Worm (Caenorhabditis elegans) whole organism, L1 larva: Measurements from ENCODE around the gene F22F7.3.

Experiments
- C04F5.9 ChIP-seq: sonication (generic microtip); optimal IDR thresholded peaks from 2 replicates; lab custom pipeline; 2016; ENCODE audit warnings: missing genetic modification characterization, missing compliant biosample characterization
- C16A3.4 ChIP-seq: fragments of 150-350 bp; optimal IDR thresholded peaks from 2 replicates; lab custom pipeline; 2014; ENCODE audit warnings: missing biosample characterization, missing genetic modification characterization
- F16B12.6 ChIP-seq: fragments of 150-350 bp; optimal IDR thresholded peaks from 2 replicates; lab custom pipeline; 2014; ENCODE audit warnings: missing biosample characterization, missing genetic modification characterization
- Y116A8C.19 ChIP-seq: sonication (generic microtip); optimal IDR thresholded peaks from 2 replicates; lab custom pipeline; 2016; ENCODE audit warnings: missing compliant biosample characterization, missing genetic modification characterization, borderline replicate concordance
- ama-1 ChIP-seq: fragments of 150-350 bp; optimal IDR thresholded peaks from 2 replicates; lab custom pipeline; 2014
- blmp-1 ChIP-seq: fragments of 150-350 bp; optimal IDR thresholded peaks from 2 replicates; lab custom pipeline; 2014; ENCODE audit warnings: missing biosample characterization, missing genetic modification characterization
- ceh-63 ChIP-seq: fragments of 200-800 bp; sonication (Bioruptor generic); optimal IDR thresholded peaks from 2 replicates; lab custom pipeline; 2018; ENCODE audit warnings: mild to moderate bottlenecking, missing genetic modification characterization, missing compliant biosample characterization
- ceh-8 ChIP-seq: fragments of 200-800 bp; sonication (Bioruptor generic); optimal IDR thresholded peaks from 2 replicates; lab custom pipeline; 2018; ENCODE audit warnings: mild to moderate bottlenecking, missing genetic modification characterization, moderate library complexity, missing compliant biosample characterization
- ceh-90 ChIP-seq: sonication (generic microtip); optimal IDR thresholded peaks from 2 replicates; lab custom pipeline; 2016; ENCODE audit warnings: missing genetic modification characterization, missing compliant biosample characterization
- ces-1 ChIP-seq: fragments of 150-350 bp; optimal IDR thresholded peaks from 2 replicates; lab custom pipeline; 2014; ENCODE audit warnings: missing biosample characterization, missing genetic modification reagents, missing genetic modification characterization
- dpl-1 ChIP-seq, 3 experiments: fragments of 150-350 bp in 2 of 3; sonication (generic microtip) in 1 of 3; optimal IDR thresholded peaks; 2 replicates each; lab custom pipeline; 2014 to 2017; ENCODE audit warnings: missing biosample characterization in 3 of 3, missing genetic modification characterization in 3 of 3, missing genetic modification reagents in 3 of 3
- efl-1 ChIP-seq, 4 experiments: fragments of 150-350 bp; optimal IDR thresholded peaks in 3 of 4; peaks in 1 of 4; 1 replicate in 1 of 4; 2 replicates in 3 of 4; lab custom pipeline; 2014; ENCODE audit warnings: missing biosample characterization in 2 of 4, missing genetic modification characterization in 2 of 4, missing genetic modification reagents in 2 of 4
- egl-13 ChIP-seq: sonication (generic microtip); optimal IDR thresholded peaks from 2 replicates; lab custom pipeline; 2016; ENCODE audit warnings: missing genotype, missing genetic modification reagents, missing genetic modification characterization, missing compliant biosample characterization
- egl-27 ChIP-seq, 2 experiments: fragments of 150-350 bp in 1 of 2; sonication (generic microtip); optimal IDR thresholded peaks; 3 replicates each; lab custom pipeline; 2017 to 2018; ENCODE audit warnings: missing biosample characterization in 2 of 2, missing genetic modification characterization in 2 of 2, missing genetic modification reagents in 2 of 2
- ets-5 ChIP-seq: fragments of 200-800 bp; sonication (Bioruptor generic); IDR thresholded peaks from 2 replicates; pipeline ENCODE4 v1.3.6; 2022; ENCODE audit warnings: missing genetic modification characterization, missing compliant biosample characterization
- fkh-10 ChIP-seq: sonication (generic microtip); optimal IDR thresholded peaks from 2 replicates; lab custom pipeline; 2017; ENCODE audit warnings: missing biosample characterization, missing genetic modification reagents, missing genetic modification characterization
- fkh-4 ChIP-seq: sonication (generic microtip); optimal IDR thresholded peaks from 2 replicates; lab custom pipeline; 2016; ENCODE audit warnings: missing compliant biosample characterization, missing genetic modification characterization, borderline replicate concordance
- fkh-8 ChIP-seq: sonication (generic microtip); optimal IDR thresholded peaks from 2 replicates; lab custom pipeline; 2016; ENCODE audit warnings: mild to moderate bottlenecking, missing genetic modification characterization, missing compliant biosample characterization
- fos-1 ChIP-seq: fragments of 150-350 bp; optimal IDR thresholded peaks from 2 replicates; lab custom pipeline; 2014; ENCODE audit warnings: missing biosample characterization, missing genetic modification characterization
- hlh-17 ChIP-seq: fragments of 200-800 bp; sonication (Bioruptor generic); optimal IDR thresholded peaks from 2 replicates; lab custom pipeline; 2018; ENCODE audit warnings: missing genetic modification characterization, mild to moderate bottlenecking, missing compliant biosample characterization, moderate library complexity, borderline replicate concordance
- hpl-2 ChIP-seq: fragments of 150-350 bp; optimal IDR thresholded peaks from 2 replicates; lab custom pipeline; 2014; ENCODE audit warnings: missing biosample characterization, missing genetic modification reagents, missing genetic modification characterization
- irx-1 ChIP-seq: sonication (generic microtip); optimal IDR thresholded peaks from 2 replicates; lab custom pipeline; 2016; ENCODE audit warnings: missing genetic modification characterization, missing compliant biosample characterization
- lin-35 ChIP-seq, 2 experiments: fragments of 150-350 bp; optimal IDR thresholded peaks; 2 replicates each; lab custom pipeline; 2014; ENCODE audit warnings: missing biosample characterization in 2 of 2, missing genetic modification characterization in 2 of 2, missing genetic modification reagents in 2 of 2
- lin-39 ChIP-seq: fragments of 150-350 bp; optimal IDR thresholded peaks from 2 replicates; lab custom pipeline; 2014; ENCODE audit warnings: missing biosample characterization, missing genetic modification reagents, missing genetic modification characterization
- lir-3 ChIP-seq: sonication (generic microtip); optimal IDR thresholded peaks from 2 replicates; lab custom pipeline; 2016; ENCODE audit warnings: mild to moderate bottlenecking, missing genetic modification characterization, moderate library complexity, missing compliant biosample characterization; ENCODE audit not compliant: poor library complexity
- mab-9 ChIP-seq: fragments of 200-800 bp; sonication (Bioruptor generic); IDR thresholded peaks from 2 replicates; pipeline ENCODE4 v1.3.6; 2022; ENCODE audit warnings: missing genetic modification reagents, missing genetic modification characterization, missing compliant biosample characterization
- mdl-1 ChIP-seq, 2 experiments: fragments of 150-350 bp; optimal IDR thresholded peaks; 2 replicates each; lab custom pipeline; 2014 to 2017; ENCODE audit warnings: missing biosample characterization in 2 of 2, missing genetic modification characterization in 2 of 2, inconsistent platforms in 1 of 2
- mef-2 ChIP-seq: fragments of 150-350 bp; optimal IDR thresholded peaks from 2 replicates; lab custom pipeline; 2014; ENCODE audit warnings: missing biosample characterization, missing genetic modification characterization
- mep-1 ChIP-seq: fragments of 150-350 bp; optimal IDR thresholded peaks from 2 replicates; lab custom pipeline; 2014; ENCODE audit warnings: missing biosample characterization, missing genetic modification characterization
- nhr-11 ChIP-seq: fragments of 150-350 bp; optimal IDR thresholded peaks from 2 replicates; lab custom pipeline; 2014; ENCODE audit warnings: missing biosample characterization, missing genetic modification characterization
- nhr-12 ChIP-seq: sonication (generic microtip); optimal IDR thresholded peaks from 2 replicates; lab custom pipeline; 2017; ENCODE audit warnings: missing biosample characterization, missing genetic modification characterization
- nhr-19 ChIP-seq: fragments of 200-800 bp; sonication (Bioruptor generic); conservative IDR thresholded peaks from 2 replicates; pipeline ENCODE4 v1.3.6; 2022; ENCODE audit warnings: missing genetic modification characterization, missing compliant biosample characterization
- nhr-237 ChIP-seq: fragments of 150-350 bp; optimal IDR thresholded peaks from 2 replicates; lab custom pipeline; 2014; ENCODE audit warnings: missing biosample characterization, missing genetic modification characterization
- nhr-28 ChIP-seq: fragments of 150-350 bp; optimal IDR thresholded peaks from 2 replicates; lab custom pipeline; 2014; ENCODE audit warnings: missing biosample characterization, missing genetic modification characterization
- nhr-47 ChIP-seq: sonication (generic microtip); optimal IDR thresholded peaks from 2 replicates; lab custom pipeline; 2016; ENCODE audit warnings: mild to moderate bottlenecking, missing genetic modification characterization, moderate library complexity, missing compliant biosample characterization
- nhr-71 ChIP-seq: sonication (generic microtip); optimal IDR thresholded peaks from 2 replicates; lab custom pipeline; 2016; ENCODE audit warnings: mild to moderate bottlenecking, missing genetic modification characterization, moderate library complexity, missing compliant biosample characterization
- nhr-76 ChIP-seq: sonication (generic microtip); optimal IDR thresholded peaks from 2 replicates; lab custom pipeline; 2017; ENCODE audit warnings: missing biosample characterization, missing genetic modification characterization
- pag-3 ChIP-seq: sonication (generic microtip); optimal IDR thresholded peaks from 2 replicates; lab custom pipeline; 2017; ENCODE audit warnings: missing genetic modification characterization, mild to moderate bottlenecking, missing compliant biosample characterization, antibody characterized with exemption, borderline replicate concordance; ENCODE audit not compliant: insufficient read depth
- pax-3 ChIP-seq: fragments of 200-800 bp; sonication (Bioruptor generic); optimal IDR thresholded peaks from 2 replicates; lab custom pipeline; 2018; ENCODE audit warnings: mild to moderate bottlenecking, missing genetic modification characterization, moderate library complexity, missing compliant biosample characterization
- skn-1 ChIP-seq: fragments of 150-350 bp; optimal IDR thresholded peaks from 2 replicates; lab custom pipeline; 2014; ENCODE audit warnings: missing biosample characterization, missing genetic modification characterization
- snpc-4 ChIP-seq: fragments of 150-350 bp; optimal IDR thresholded peaks from 2 replicates; lab custom pipeline; 2014; ENCODE audit warnings: missing biosample characterization, missing genetic modification characterization
- sptf-1 ChIP-seq: fragments of 150-350 bp; optimal IDR thresholded peaks from 2 replicates; lab custom pipeline; 2014; ENCODE audit warnings: missing biosample characterization, missing genetic modification characterization
- sup-37 ChIP-seq: fragments of 200-800 bp; sonication (Bioruptor generic); optimal IDR thresholded peaks from 2 replicates; lab custom pipeline; 2018; ENCODE audit warnings: mild to moderate bottlenecking, missing genetic modification characterization, missing compliant biosample characterization
- tbx-2 ChIP-seq: sonication (generic microtip); optimal IDR thresholded peaks from 2 replicates; lab custom pipeline; 2016; ENCODE audit warnings: missing genetic modification characterization, missing compliant biosample characterization
- tlp-1 ChIP-seq: fragments of 150-350 bp; optimal IDR thresholded peaks from 2 replicates; lab custom pipeline; 2014; ENCODE audit warnings: missing biosample characterization, missing genetic modification characterization
- unc-30 ChIP-seq: sonication (generic microtip); optimal IDR thresholded peaks from 2 replicates; lab custom pipeline; 2017; ENCODE audit warnings: missing biosample characterization, missing genetic modification characterization
- unc-62 ChIP-seq: fragments of 150-350 bp; optimal IDR thresholded peaks from 2 replicates; lab custom pipeline; 2014; ENCODE audit warnings: missing biosample characterization, missing genetic modification reagents, missing genetic modification characterization
- vab-15 ChIP-seq: sonication (generic microtip); optimal IDR thresholded peaks from 2 replicates; lab custom pipeline; 2017; ENCODE audit warnings: missing genotype, mild to moderate bottlenecking, missing genetic modification characterization, missing compliant biosample characterization
- xbp-1 ChIP-seq: sonication (generic microtip); optimal IDR thresholded peaks from 2 replicates; lab custom pipeline; 2016; ENCODE audit warnings: missing genetic modification characterization, missing compliant biosample characterization
- zag-1 ChIP-seq: fragments of 150-350 bp; optimal IDR thresholded peaks from 2 replicates; lab custom pipeline; 2014; ENCODE audit warnings: missing biosample characterization, missing genetic modification characterization
- zip-4 ChIP-seq: fragments of 200-800 bp; sonication (Bioruptor generic); optimal IDR thresholded peaks from 2 replicates; lab custom pipeline; 2018; ENCODE audit warnings: mild to moderate bottlenecking, missing genetic modification characterization, moderate library complexity, missing compliant biosample characterization
- ztf-11 ChIP-seq, 2 experiments: sonication (generic microtip); optimal IDR thresholded peaks; 2 replicates each; lab custom pipeline; 2016 to 2017; ENCODE audit warnings: missing genetic modification characterization in 2 of 2, missing biosample characterization in 1 of 2, missing compliant biosample characterization in 1 of 2

F22F7.3 gene

ce11 chrV:2126996-2127585 is 16.6 kb downstream of the F22F7.3 start, which contains the start of gene ldp-1:
TSS of gene ldp-1 (plus strand) at chrV:2127535.
- TF ChIP-seq nhr-19 (GFP tag; lab: Robert Waterston, UW): peak; percentile 88
- no peak for TF ChIP-seq unc-62 (GFP tag; lab: Kevin White, UChicago)
- TF ChIP-seq Y116A8C.19 (tag; lab: Kevin White, UChicago): peak; percentile 67
- TF ChIP-seq hlh-17: no peak
- TF ChIP-seq blmp-1 (tag; lab: Kevin White, UChicago): peak; percentile 34
- peak; percentile 2 for TF ChIP-seq fkh-10 (GFP tag; lab: Kevin White, UChicago)
- peak; percentile 81 for TF ChIP-seq xbp-1 (tag; lab: Kevin White, UChicago)
- TF ChIP-seq nhr-76 (tag; lab: Kevin White, UChicago): no peak
- no peak for TF ChIP-seq hpl-2 (GFP tag; lab: Kevin White, UChicago)
- peak; percentile 13 for TF ChIP-seq nhr-237 (tag; lab: Kevin White, UChicago)
- no peak for TF ChIP-seq nhr-12 (tag; lab: Kevin White, UChicago)
- TF ChIP-seq mep-1 (tag; lab: Kevin White, UChicago): peak; percentile 65
- TF ChIP-seq vab-15 (tag; lab: Kevin White, UChicago): no peak
- TF ChIP-seq nhr-28 (tag; lab: Kevin White, UChicago): no peak
- TF ChIP-seq sup-37 (GFP tag; lab: Kevin White, UChicago): peak; percentile 55
- peak; percentile 95 to 99 for TF ChIP-seq efl-1 (optimal IDR thresholded peaks at IDR 0.05; lab: Kevin White, UChicago)
- peak; percentile 94 to 99 for TF ChIP-seq efl-1 (GFP tag; optimal IDR thresholded peaks at IDR 0.05 in 1 of 2; lab: Kevin White, UChicago)
- peak; percentile 90 for TF ChIP-seq tbx-2 (tag; lab: Kevin White, UChicago)
- peak in 1 of 2 experiments; percentile 6 for TF ChIP-seq mdl-1 (tag; optimal IDR thresholded peaks at IDR 0.05; lab: Kevin White, UChicago)
- TF ChIP-seq irx-1 (tag; lab: Kevin White, UChicago): peak; percentile 96
- TF ChIP-seq nhr-47: peak; percentile 92
- no peak for TF ChIP-seq tlp-1 (tag; lab: Kevin White, UChicago)
- peak; percentile 22 for TF ChIP-seq snpc-4
- peak; percentile 62 for TF ChIP-seq fos-1 (tag; lab: Kevin White, UChicago)
- TF ChIP-seq ceh-90 (tag; lab: Kevin White, UChicago): peak; percentile 96
- TF ChIP-seq ztf-11 (tag; optimal IDR thresholded peaks at IDR 0.05; lab: Kevin White, UChicago): peak in 1 of 2 experiments; percentile 94
- TF ChIP-seq fkh-8 (tag; lab: Kevin White, UChicago): peak; percentile 76
- peak; percentile 80 for TF ChIP-seq mab-9
- TF ChIP-seq nhr-71 (tag; lab: Kevin White, UChicago): peak; percentile 89
- peak; percentile 93 to 94 for TF ChIP-seq lin-35 (GFP tag; optimal IDR thresholded peaks at IDR 0.05; lab: Kevin White, UChicago)
- TF ChIP-seq unc-30: no peak
- no peak for TF ChIP-seq egl-27 (tag; optimal IDR thresholded peaks at IDR 0.05; lab: Kevin White, UChicago)
- peak; percentile 36 for TF ChIP-seq zip-4
- peak; percentile 89 to 94 (median 92) for TF ChIP-seq dpl-1 (GFP tag; optimal IDR thresholded peaks at IDR 0.05; lab: Kevin White, UChicago)
- TF ChIP-seq egl-13 (tag; lab: Kevin White, UChicago): peak; percentile 85
- peak; percentile 16 for TF ChIP-seq F16B12.6 (tag; lab: Kevin White, UChicago)
- TF ChIP-seq zag-1 (tag; lab: Kevin White, UChicago): no peak
- peak; percentile 95 for TF ChIP-seq lir-3 (tag; lab: Kevin White, UChicago)
- TF ChIP-seq ces-1 (GFP tag; lab: Kevin White, UChicago): no peak
- TF ChIP-seq ceh-8 (GFP tag; lab: Kevin White, UChicago): peak; percentile 80
- TF ChIP-seq ama-1: no peak
- no peak for TF ChIP-seq ets-5 (GFP tag; lab: Robert Waterston, UW)
- TF ChIP-seq C04F5.9 (tag; lab: Kevin White, UChicago): peak; percentile 81
- TF ChIP-seq nhr-11: no peak
- peak; percentile 20 for TF ChIP-seq lin-39 (tag; lab: Kevin White, UChicago)
- TF ChIP-seq pag-3 (tag; lab: Kevin White, UChicago): no peak
- peak; percentile 94 for TF ChIP-seq fkh-4
- peak; percentile 14 for TF ChIP-seq C16A3.4 (tag; lab: Kevin White, UChicago)
- TF ChIP-seq mef-2 (tag; lab: Kevin White, UChicago): no peak
- peak; percentile 11 for TF ChIP-seq skn-1
- TF ChIP-seq pax-3 (tag; lab: Kevin White, UChicago): peak; percentile 89
- no peak for TF ChIP-seq sptf-1 (tag; lab: Kevin White, UChicago)
- peak; percentile 60 for TF ChIP-seq ceh-63 (GFP tag; lab: Kevin White, UChicago)
